Comparison of ENCODE assay signal across 1 fruit fly cellular context in the genomic region with DNA sequence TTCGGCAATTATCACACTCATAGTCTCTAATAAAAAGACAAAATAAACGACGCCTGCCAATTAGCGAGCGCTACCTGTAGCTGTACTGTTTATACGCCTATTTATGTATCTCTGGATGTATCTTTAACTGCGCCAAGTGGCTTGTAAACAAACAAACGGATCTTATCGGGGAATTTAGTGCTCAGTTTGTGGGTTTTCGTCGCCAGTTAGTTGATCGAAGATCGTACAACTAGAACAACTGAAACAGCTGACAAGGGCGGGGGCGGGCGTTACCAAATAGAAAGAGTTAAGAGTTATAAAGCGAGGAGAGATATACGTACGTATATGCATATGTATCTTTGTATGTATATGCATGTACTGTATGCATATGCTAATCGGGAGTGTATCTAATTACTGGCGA.
TF ChIP-seq lines count a peak whose summit lies in the region.

No protein-coding gene starts in this region.

TF ChIP-seq in whole organism, embryonic, 481 proteins besides CTCF, POLR2A, EP300 and RAD21 (continued from another document):
- no peak for TF ChIP-seq CG34376 (GFP tag; optimal IDR thresholded peaks at IDR 0.05; lab: Kevin White, UChicago)
- TF ChIP-seq Dp (GFP tag; optimal IDR thresholded peaks at IDR 0.05; lab: Kevin White, UChicago), result no peak
- no peak for TF ChIP-seq Six4 (GFP tag; optimal IDR thresholded peaks at IDR 0.05; lab: Kevin White, UChicago)
- no peak for TF ChIP-seq nom (GFP tag; optimal IDR thresholded peaks at IDR 0.05; lab: Kevin White, UChicago)
- no peak for TF ChIP-seq CG13123 (GFP tag; optimal IDR thresholded peaks at IDR 0.05; lab: Kevin White, UChicago)
- TF ChIP-seq CG17186 (GFP tag; optimal IDR thresholded peaks at IDR 0.05; lab: Kevin White, UChicago), result no peak
- TF ChIP-seq grau (tag; optimal IDR thresholded peaks at IDR 0.05; lab: Kevin White, UChicago), result peak; percentile 64
- no peak for TF ChIP-seq toy (GFP tag; IDR thresholded peaks at IDR 0.05; lab: Robert Waterston, UW)
- no peak for TF ChIP-seq HLHmδ (GFP tag; optimal IDR thresholded peaks at IDR 0.05; lab: Kevin White, UChicago)
- no peak for TF ChIP-seq CG10366 (GFP tag; IDR thresholded peaks at IDR 0.05; lab: Robert Waterston, UW)
- peak; percentile 24; the same call in 1 of the 3 replicates for TF ChIP-seq row (GFP tag; IDR thresholded peaks at IDR 0.05; lab: Robert Waterston, UW)
- TF ChIP-seq slp2 (GFP tag; optimal IDR thresholded peaks at IDR 0.05; lab: Kevin White, UChicago), result no peak
- TF ChIP-seq CG11723 (GFP tag; optimal IDR thresholded peaks at IDR 0.05; lab: Kevin White, UChicago), result no peak
- no peak for TF ChIP-seq Optix (GFP tag; IDR thresholded peaks at IDR 0.05; lab: Robert Waterston, UW)
- TF ChIP-seq CG17361 (GFP tag; IDR thresholded peaks at IDR 0.05; lab: Robert Waterston, UW), result no peak
- TF ChIP-seq sens (GFP tag; lab: Kevin White, UChicago), result no peak
- peak; percentile 9 for TF ChIP-seq mirr (GFP tag; optimal IDR thresholded peaks at IDR 0.05; lab: Kevin White, UChicago)
- no peak for TF ChIP-seq CrebB (tag; optimal IDR thresholded peaks at IDR 0.05; lab: Kevin White, UChicago)
- TF ChIP-seq pb (GFP tag; optimal IDR thresholded peaks at IDR 0.05; lab: Kevin White, UChicago), result no peak
- TF ChIP-seq CG8944 (GFP tag; optimal IDR thresholded peaks at IDR 0.05; lab: Kevin White, UChicago), result no peak
- TF ChIP-seq Scr (GFP tag; IDR thresholded peaks at IDR 0.05; lab: Robert Waterston, UW; ENCODE audit: partially characterized antibody), result no peak
- TF ChIP-seq CG4854 (GFP tag; optimal IDR thresholded peaks at IDR 0.05; lab: Kevin White, UChicago), result no peak
- TF ChIP-seq CG9437 (GFP tag; optimal IDR thresholded peaks at IDR 0.05; lab: Kevin White, UChicago), result no peak
- no peak for TF ChIP-seq CG15696 (tag; optimal IDR thresholded peaks at IDR 0.05; lab: Kevin White, UChicago)
- no peak for TF ChIP-seq bowl (GFP tag; IDR thresholded peaks at IDR 0.05; lab: Robert Waterston, UW)
- TF ChIP-seq Side (GFP tag; optimal IDR thresholded peaks at IDR 0.05; lab: Kevin White, UChicago), result no peak
- TF ChIP-seq ATbp (GFP tag; optimal IDR thresholded peaks at IDR 0.05; lab: Kevin White, UChicago), result no peak
- no peak for TF ChIP-seq Kr (GFP tag; optimal IDR thresholded peaks at IDR 0.05; lab: Kevin White, UChicago)
- peak; percentile 37 for TF ChIP-seq CG3281 (GFP tag; optimal IDR thresholded peaks at IDR 0.05; lab: Kevin White, UChicago)
- TF ChIP-seq Ada2b (GFP tag; IDR thresholded peaks at IDR 0.05; lab: Robert Waterston, UW), result no peak
- TF ChIP-seq lov (optimal IDR thresholded peaks at IDR 0.05; lab: Kevin White, UChicago), result no peak
- TF ChIP-seq lov (GFP tag; IDR thresholded peaks at IDR 0.05; lab: Robert Waterston, UW), result no peak
- TF ChIP-seq CG10979 (tag; optimal IDR thresholded peaks at IDR 0.05; lab: Kevin White, UChicago), result no peak
- no peak for TF ChIP-seq eyg (GFP tag; optimal IDR thresholded peaks at IDR 0.05; lab: Kevin White, UChicago)
- no peak for TF ChIP-seq da (GFP tag; optimal IDR thresholded peaks at IDR 0.05; lab: Kevin White, UChicago)
- TF ChIP-seq Vsx1 (GFP tag; optimal IDR thresholded peaks at IDR 0.05; lab: Kevin White, UChicago), result peak; percentile 2
- no peak for TF ChIP-seq CG12391 (tag; optimal IDR thresholded peaks at IDR 0.05; lab: Kevin White, UChicago)
- no peak for TF ChIP-seq CG12104 (GFP tag; optimal IDR thresholded peaks at IDR 0.05; lab: Kevin White, UChicago)
- peak; percentile 24 for TF ChIP-seq PHDP (tag; optimal IDR thresholded peaks at IDR 0.05; lab: Kevin White, UChicago)
- TF ChIP-seq sim (GFP tag; IDR thresholded peaks at IDR 0.05; lab: Robert Waterston, UW), result no peak
- no peak for TF ChIP-seq Meics (GFP tag; optimal IDR thresholded peaks at IDR 0.05; lab: Kevin White, UChicago)
- TF ChIP-seq zen (tag; optimal IDR thresholded peaks at IDR 0.05; lab: Kevin White, UChicago), result no peak
- TF ChIP-seq ash1 (GFP tag; optimal IDR thresholded peaks at IDR 0.05; lab: Kevin White, UChicago), result no peak
- TF ChIP-seq gcm2 (GFP tag; optimal IDR thresholded peaks at IDR 0.05; lab: Kevin White, UChicago), result no peak
- TF ChIP-seq NC2β (GFP tag; optimal IDR thresholded peaks at IDR 0.05; lab: Kevin White, UChicago), result no peak
- TF ChIP-seq fd3F (GFP tag; optimal IDR thresholded peaks at IDR 0.05; lab: Kevin White, UChicago), result no peak
- no peak for TF ChIP-seq en (GFP tag; optimal IDR thresholded peaks at IDR 0.05; lab: Kevin White, UChicago)
- no peak for TF ChIP-seq Bgb (GFP tag; IDR thresholded peaks at IDR 0.05; lab: Robert Waterston, UW; ENCODE audit: partially characterized antibody)
- peak; percentile 5 for TF ChIP-seq sug (tag; optimal IDR thresholded peaks at IDR 0.05; lab: Kevin White, UChicago)
- TF ChIP-seq Nf-YB (GFP tag; optimal IDR thresholded peaks at IDR 0.05; lab: Kevin White, UChicago), result no peak
- no peak for TF ChIP-seq trh (GFP tag; optimal IDR thresholded peaks at IDR 0.05; lab: Kevin White, UChicago)
- no peak for TF ChIP-seq CG10654 (GFP tag; optimal IDR thresholded peaks at IDR 0.05; lab: Kevin White, UChicago)
- no peak for TF ChIP-seq vvl (GFP tag; IDR thresholded peaks at IDR 0.05; lab: Robert Waterston, UW)
- TF ChIP-seq ara (GFP tag; IDR thresholded peaks at IDR 0.05; lab: Robert Waterston, UW), result no peak
- TF ChIP-seq CG7556 (GFP tag; optimal IDR thresholded peaks at IDR 0.05; lab: Kevin White, UChicago), result no peak
- no peak for TF ChIP-seq Antp (GFP tag; optimal IDR thresholded peaks at IDR 0.05; lab: Kevin White, UChicago)
- peak; percentile 28 for TF ChIP-seq CG12769 (tag; optimal IDR thresholded peaks at IDR 0.05; lab: Kevin White, UChicago)
- TF ChIP-seq Poxn (GFP tag; IDR thresholded peaks at IDR 0.05; lab: Robert Waterston, UW), result no peak
- TF ChIP-seq ERR (GFP tag; optimal IDR thresholded peaks at IDR 0.05; lab: Kevin White, UChicago), result no peak
- TF ChIP-seq HHEX (GFP tag; optimal IDR thresholded peaks at IDR 0.05; lab: Kevin White, UChicago), result no peak
- peak; percentile 49 for TF ChIP-seq grn (GFP tag; optimal IDR thresholded peaks at IDR 0.05; lab: Kevin White, UChicago)
- peak; percentile 46 for TF ChIP-seq sd (tag; optimal IDR thresholded peaks at IDR 0.05; lab: Kevin White, UChicago)
- no peak for TF ChIP-seq CG7963 (GFP tag; IDR thresholded peaks at IDR 0.05; lab: Robert Waterston, UW; ENCODE audit: partially characterized antibody)
- no peak for TF ChIP-seq Sry-δ (GFP tag; optimal IDR thresholded peaks at IDR 0.05; lab: Kevin White, UChicago)
- no peak for TF ChIP-seq CG1024 (GFP tag; IDR thresholded peaks at IDR 0.05; lab: Robert Waterston, UW)
- no peak for TF ChIP-seq peb (GFP tag; IDR thresholded peaks at IDR 0.05; lab: Robert Waterston, UW)
- no peak for TF ChIP-seq CG6689 (GFP tag; IDR thresholded peaks at IDR 0.05; lab: Robert Waterston, UW)
- no peak for TF ChIP-seq Hey (tag; optimal IDR thresholded peaks at IDR 0.05; lab: Kevin White, UChicago)
- TF ChIP-seq Ptx1 (GFP tag; IDR thresholded peaks at IDR 0.05; lab: Robert Waterston, UW), result no peak
- TF ChIP-seq CG17568 (GFP tag; optimal IDR thresholded peaks at IDR 0.05; lab: Kevin White, UChicago), result no peak
- TF ChIP-seq Ets65A (GFP tag; lab: Kevin White, UChicago), result no peak
- peak; percentile 30 for TF ChIP-seq CG2678 (tag; optimal IDR thresholded peaks at IDR 0.05; lab: Kevin White, UChicago)
- TF ChIP-seq CG2120 (GFP tag; optimal IDR thresholded peaks at IDR 0.05; lab: Kevin White, UChicago), result peak; percentile 12
- no peak for TF ChIP-seq CG9817 (tag; optimal IDR thresholded peaks at IDR 0.05; lab: Kevin White, UChicago)
- TF ChIP-seq zfh1 (GFP tag; IDR thresholded peaks at IDR 0.05; lab: Robert Waterston, UW), result no peak
- TF ChIP-seq chinmo (GFP tag; IDR thresholded peaks at IDR 0.05; lab: Robert Waterston, UW; ENCODE audit: partially characterized antibody), result 0 out of 4 replicates have a peak, but pooled peaks have one; percentile 27
- no peak for TF ChIP-seq zfh2 (GFP tag; optimal IDR thresholded peaks at IDR 0.05; lab: Kevin White, UChicago)
- no peak for TF ChIP-seq Taf1 (GFP tag; IDR thresholded peaks at IDR 0.05; lab: Robert Waterston, UW)
- TF ChIP-seq ato (GFP tag; IDR thresholded peaks at IDR 0.05; lab: Robert Waterston, UW; ENCODE audit: partially characterized antibody), result no peak
- TF ChIP-seq CG13424 (tag; optimal IDR thresholded peaks at IDR 0.05; lab: Kevin White, UChicago), result no peak
- no peak for TF ChIP-seq prd (optimal IDR thresholded peaks at IDR 0.05; lab: Kevin White, UChicago)
- TF ChIP-seq prd (GFP tag; IDR thresholded peaks at IDR 0.05; lab: Robert Waterston, UW), result no peak
- TF ChIP-seq CG8290 (GFP tag; optimal IDR thresholded peaks at IDR 0.05; lab: Kevin White, UChicago), result no peak
- peak in 1 of 2 experiments; percentile 12 for TF ChIP-seq CG8290 (tag; optimal IDR thresholded peaks at IDR 0.05; lab: Kevin White, UChicago)
- no peak for TF ChIP-seq Sox100B (GFP tag; optimal IDR thresholded peaks at IDR 0.05; lab: Kevin White, UChicago)
- no peak for TF ChIP-seq klu (GFP tag; IDR thresholded peaks at IDR 0.05; lab: Robert Waterston, UW)
